Fruit fly (Drosophila melanogaster) whole organism, larva: ENCODE measurements around the gene CG31220.

Experiments used
- noc ChIP-seq: fragments of 200-800 bp; sonication (Bioruptor generic); optimal IDR thresholded peaks from 3 replicates; lab custom pipeline; 2019; ENCODE audit warnings: missing biosample characterization, mild to moderate bottlenecking, missing genetic modification characterization, moderate library complexity

The CG31220 gene

DNA sequence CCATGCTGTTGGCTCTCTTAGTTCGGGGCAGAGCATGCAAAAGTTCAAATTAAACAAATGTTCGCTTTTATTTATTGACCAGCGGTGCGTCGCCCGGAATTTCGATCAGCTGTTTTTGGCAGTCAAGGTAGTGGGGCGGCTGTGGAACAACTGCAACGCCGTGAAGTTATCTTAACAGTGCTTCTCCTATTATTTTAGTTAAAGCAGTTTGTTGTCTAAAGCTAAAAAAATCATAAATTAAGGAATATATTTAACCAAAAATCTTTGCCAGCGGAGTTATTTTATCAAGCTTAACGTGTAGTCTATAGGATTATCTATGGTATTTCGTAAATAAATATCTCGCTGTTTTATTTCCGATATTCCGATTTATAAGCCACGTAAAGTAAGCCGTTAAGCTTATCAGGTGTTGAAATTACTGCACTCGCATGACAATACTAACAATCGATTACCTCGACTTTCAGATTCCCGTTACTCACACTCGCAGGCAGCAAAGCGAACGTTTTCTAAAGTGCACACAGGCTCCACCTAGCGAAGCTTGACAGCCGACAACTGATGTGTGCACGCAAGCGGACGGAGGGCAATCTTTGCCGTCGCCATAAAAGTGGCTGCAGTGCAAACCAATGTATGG, at the start of gene CG31220, which contains the start of gene CG6195:
CG31220 (plus strand) TSS at position 199 of the 628 bp plus-strand sequence.
CG6195 (minus strand) TSS at position 122 of the 628 bp plus-strand sequence.
- TF ChIP-seq noc (tag; lab: Kevin White, UChicago), result no peak

DNA sequence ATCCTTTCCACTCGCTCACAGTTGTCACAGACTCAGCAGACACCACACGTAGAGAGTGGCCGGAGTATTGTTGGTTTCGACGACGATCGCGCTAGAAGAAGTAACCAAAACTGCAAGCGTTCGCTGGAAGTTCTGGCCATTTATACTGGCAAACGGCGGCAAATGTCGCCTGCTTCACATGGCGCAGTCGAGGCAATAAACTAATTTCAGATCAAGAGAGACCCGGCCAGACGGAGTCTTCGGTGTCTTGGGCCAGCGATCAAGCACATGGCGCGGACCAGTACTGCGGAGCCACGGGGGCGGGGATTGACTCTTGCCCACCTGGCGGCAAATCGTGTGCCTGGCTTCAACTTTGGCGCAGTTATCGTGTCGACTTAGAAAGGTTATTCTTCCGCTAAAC, 49.4 kb upstream of the CG31220 start, which contains the start of gene Cpr92A:
Cpr92A (minus strand) TSS at position 101 of the 400 bp plus-strand sequence.
- no peak for TF ChIP-seq noc (tag; lab: Kevin White, UChicago)

DNA sequence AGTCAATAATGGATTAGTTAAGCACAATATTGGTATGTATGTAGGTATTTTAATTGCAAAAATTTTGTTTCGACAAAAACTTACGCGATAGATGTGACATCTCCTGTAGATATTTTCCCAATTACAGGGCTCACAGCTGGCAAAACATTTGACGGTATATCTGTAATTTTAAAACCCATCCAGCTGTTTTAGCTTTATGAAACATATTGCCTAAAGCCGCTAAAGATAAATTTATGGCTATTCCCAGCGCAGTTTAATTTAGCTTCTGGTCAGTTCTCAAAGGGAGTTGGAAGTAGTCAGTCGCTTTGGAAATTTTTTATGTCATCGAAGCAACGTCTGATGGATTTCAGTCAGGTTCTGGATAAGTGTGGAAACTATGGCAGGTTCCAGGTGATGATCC, 48.0 kb upstream of the CG31220 start, which contains the start of gene CG7333:
CG7333 (plus strand) TSS at position 301 of the 400 bp plus-strand sequence.
- TF ChIP-seq noc (tag; lab: Kevin White, UChicago), result no peak

DNA sequence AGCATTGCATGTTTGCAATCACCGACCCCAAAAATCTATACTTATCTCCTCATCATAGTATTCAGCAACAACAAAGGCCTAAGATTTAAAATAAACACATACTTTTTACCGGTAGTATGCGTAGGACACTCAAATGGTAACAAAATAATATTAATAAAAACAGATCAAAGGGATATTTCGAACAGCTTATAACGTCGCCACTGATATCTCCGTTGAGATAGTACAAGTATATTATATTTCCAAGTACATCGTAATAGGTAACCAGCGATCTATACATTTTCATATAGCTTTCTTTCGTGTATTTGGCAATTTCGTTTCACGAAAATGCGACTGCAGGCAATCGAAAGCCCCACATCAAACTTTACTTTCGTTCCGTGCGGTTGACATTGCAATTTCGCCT, 45.3 kb upstream of the CG31220 start, which contains the start of gene CG7342:
CG7342 (plus strand) TSS at position 380 of the 400 bp plus-strand sequence.
- TF ChIP-seq noc (tag; lab: Kevin White, UChicago), result no peak

DNA sequence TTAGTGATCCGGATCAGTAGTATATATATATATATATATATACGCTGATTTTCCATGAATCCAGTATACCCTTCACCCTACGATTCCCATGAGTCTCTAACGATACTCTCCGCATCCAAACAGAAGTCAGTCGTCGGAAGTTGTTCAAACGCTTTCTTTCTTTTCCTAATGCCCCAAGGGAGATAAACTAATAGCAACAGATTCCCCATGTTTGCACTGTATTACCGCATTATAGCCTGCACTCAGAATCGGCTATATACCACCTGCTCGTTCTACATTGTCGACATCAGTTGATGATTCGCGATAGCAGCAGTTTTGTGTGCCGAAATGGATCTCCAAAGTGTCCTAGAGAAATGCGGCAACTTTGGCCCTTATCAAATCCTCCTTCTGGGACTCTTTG, 41.3 kb upstream of the CG31220 start, which contains the start of gene CG17751:
CG17751 (plus strand) TSS at position 301 of the 400 bp plus-strand sequence.
- no peak for TF ChIP-seq noc (tag; lab: Kevin White, UChicago)

DNA sequence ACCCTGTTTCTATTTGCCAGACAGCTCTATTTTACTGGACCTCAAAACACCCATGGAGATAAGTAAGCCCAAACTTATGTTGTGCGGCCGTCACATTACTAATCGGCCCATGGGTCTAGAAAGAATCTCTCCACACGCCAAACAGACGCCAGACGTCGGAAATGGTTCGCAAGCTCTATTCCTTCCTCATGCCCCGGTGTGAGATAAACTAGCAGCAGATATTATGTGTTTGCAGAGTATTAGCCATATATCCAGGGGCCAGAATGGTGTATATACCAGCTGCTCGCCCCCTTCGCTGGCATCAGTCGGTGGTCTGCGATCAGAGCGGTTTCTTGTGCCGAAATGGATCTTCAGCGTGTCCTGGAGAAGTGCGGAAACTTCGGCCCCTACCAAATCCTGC, 38.4 kb upstream of the CG31220 start, which contains the start of gene CG17752:
CG17752 (plus strand) TSS at position 301 of the 400 bp plus-strand sequence.
- TF ChIP-seq noc (tag; lab: Kevin White, UChicago), result no peak

DNA sequence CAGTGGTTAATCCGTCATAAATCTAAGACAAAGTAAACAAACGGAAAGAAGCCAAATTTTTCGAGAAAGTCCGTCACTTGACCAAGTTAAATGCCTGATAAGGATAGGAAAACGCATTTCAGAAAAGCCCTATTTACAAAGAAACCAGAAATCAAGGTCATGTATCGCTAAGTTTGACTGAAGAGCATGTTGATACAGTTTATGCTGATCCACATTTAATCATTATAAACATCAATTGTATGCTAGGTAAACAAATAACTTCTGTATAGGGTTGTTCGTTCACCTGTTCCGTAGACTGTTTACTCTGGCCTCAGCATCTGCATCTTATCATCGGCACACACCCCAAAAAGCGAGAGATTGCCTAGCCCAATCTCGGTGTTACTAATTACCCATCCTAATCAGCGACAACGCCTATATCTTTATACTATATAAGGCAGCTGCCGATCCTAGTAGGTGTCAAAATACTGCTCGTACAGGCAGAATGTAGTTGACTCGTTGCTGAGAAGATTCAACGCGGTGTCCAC, 35.3 kb upstream of the CG31220 start, which contains the start of gene CG16727:
CG16727 (plus strand) TSS at position 474 of the 524 bp plus-strand sequence.
- TF ChIP-seq noc (tag; lab: Kevin White, UChicago), result peak; percentile 73

DNA sequence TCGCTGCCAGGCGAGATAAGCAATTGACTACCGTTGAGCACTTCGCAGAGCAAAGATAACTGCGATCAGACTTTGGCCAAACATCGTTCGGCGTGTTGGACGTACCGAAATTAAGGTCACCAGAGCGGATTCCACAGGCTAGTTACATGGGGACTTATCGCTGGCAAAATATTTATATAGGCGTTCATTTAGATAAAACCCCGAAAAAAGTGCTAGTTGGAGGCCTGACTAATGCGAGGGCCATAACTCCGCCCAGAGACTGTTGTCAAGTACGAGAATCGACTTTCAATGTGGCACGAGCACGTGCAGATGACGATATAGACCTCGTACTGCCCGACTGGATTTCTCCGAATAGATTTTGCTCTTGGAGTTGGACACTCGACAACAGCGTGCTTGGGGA, 28.4 kb upstream of the CG31220 start:
- no peak for TF ChIP-seq noc (tag; lab: Kevin White, UChicago)

DNA sequence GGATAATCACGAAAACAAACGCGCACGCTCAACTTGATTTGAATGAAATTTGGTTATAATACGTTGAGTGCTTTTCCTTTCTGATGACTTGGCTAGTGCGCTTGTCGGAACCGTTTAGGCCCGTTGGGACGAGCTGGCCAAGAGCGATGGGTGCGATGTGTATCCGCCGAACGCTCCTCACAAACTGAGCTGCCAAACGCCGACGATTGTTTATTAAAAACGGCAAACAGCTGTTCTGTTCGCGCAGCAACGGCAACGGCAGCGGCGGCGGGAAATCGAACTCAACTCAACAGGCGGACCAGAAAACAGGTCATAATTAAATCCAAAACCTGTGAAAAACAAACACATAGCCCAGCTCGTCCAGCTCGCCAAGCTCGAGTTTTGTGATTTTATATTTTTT, 27.3 kb upstream of the CG31220 start:
- TF ChIP-seq noc (tag; lab: Kevin White, UChicago), result no peak

DNA sequence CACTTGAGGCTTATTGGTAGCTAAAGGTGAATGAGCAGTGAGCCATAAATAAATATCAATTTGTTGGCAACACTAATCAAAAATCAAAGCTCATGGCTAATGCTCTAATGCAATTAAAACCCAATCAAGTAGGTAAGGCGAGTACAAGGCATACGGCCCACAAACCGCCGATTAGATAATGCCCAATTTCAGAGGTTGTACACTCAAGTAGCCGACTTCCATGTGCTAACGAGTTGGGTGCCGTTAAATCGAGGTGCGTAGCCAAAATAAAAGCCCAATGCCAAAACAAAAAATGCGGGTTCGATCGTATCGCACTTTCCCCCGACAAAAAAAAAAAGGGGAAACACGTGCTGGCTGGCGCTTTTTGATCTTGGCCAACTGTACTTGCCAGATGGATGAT, 26.3 kb upstream of the CG31220 start:
- peak; percentile 59 for TF ChIP-seq noc (tag; lab: Kevin White, UChicago)

DNA sequence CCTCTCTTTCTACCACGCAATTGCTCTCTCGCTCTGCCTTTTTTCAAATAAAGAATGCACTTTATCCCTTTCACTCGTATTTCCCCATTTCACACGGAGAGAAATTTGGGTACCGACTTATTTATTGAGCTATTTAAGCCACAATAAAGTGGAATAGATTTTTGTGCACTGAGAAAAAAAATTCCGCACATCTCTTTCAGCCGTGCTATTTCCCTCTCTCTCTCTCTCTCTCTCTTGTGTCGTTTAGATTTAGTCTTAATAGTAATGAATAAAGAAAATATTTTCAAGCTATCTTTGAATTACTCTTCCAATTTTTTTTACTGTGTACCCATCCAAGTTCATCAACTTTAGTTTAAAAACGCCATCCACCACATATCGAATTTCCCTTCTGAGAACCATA, 24.7 kb upstream of the CG31220 start:
- peak; percentile 6 for TF ChIP-seq noc (tag; lab: Kevin White, UChicago)

DNA sequence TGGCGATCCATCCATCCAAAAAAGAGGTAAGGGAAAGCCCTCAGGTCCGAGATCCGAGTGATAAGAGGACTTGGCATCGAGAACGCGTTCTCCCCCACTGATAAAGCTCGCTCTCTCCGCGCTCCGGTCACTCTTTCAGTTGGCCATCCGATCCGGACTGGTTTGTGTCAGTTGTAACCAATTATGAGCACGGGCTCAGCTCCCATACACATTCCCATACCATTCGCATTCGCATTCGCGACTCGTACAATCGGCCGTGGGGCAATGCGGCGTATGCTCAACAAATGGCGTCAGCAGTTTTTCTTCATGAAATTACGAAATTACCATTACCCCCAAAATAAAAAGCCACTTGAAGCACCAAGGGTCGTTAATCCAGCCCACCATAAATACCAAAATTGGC, 23.8 kb upstream of the CG31220 start:
- TF ChIP-seq noc (tag; lab: Kevin White, UChicago), result no peak

DNA sequence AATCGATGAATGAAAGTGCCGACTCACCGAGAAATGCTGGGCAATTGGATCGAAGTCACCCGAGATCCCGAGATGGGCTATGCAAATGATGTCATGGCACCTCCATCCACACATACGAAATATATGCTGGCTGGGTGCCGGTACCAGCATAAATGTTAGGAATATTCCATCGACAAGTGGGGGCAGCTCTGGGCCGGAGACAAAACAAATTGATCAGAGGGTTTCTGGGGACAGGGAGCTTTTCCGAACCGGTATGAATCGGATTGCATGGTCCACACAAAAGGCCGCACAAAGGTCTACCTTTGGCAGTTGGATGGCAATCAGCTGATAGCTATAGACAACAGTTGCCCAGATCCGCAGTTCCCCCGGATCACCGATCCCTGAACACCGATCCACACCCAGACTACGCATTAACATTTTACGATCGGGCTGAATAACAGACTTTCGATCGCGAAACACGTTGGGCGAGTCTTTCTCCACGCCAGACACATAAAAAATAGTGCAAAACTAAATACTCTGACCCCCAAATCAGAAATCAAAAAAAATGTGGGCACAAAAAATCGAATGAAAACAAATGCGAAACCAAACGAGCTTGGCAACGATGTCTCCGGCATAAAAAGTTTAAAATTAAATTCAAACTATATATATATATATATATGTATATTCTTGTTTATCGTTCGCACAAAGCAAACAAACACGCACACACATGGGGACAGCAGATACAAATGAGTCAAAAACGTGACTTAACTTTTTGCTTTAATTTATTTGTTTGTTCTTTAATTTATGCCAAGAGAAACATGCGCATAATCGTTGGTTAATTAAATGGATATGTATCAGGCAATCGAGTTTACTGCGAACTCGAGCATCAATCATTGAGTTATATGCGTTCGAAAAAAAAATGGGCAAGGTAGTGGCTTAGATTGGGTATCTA, 22.7 kb upstream of the CG31220 start:
- peak; percentile 19 for TF ChIP-seq noc (tag; lab: Kevin White, UChicago)

DNA sequence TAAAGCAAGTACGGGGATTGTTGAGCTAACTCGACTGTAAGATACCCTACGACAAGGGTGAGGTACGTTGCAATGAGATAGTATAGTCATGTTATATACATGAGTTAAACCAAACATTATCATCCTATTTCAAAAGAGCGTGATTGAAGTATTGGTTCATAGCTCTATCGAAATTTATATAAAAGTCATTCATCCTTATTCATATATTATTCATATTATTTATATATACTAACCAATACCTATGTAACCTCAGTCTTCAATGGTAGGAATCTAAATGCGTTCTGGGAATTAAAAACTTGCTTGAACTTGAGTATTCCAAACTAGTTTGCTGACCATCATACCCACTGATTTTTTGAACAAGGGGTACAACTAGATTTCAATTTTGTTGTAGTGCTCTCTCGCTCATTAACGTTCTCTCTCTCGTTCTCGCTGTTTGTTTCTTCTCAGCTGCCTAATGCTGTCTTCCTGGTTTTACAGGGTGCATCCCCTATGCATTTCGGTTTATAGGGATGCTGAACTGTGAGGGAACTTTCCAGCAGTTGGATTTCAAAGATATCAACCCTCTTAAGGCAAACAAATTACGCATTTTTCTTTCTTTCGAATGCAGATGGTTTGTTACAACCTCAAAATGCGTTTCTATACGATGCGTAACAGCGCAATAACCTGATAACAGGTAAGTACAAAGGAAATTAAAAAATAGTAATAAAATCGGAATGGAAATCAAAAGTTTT, 20.3 kb upstream of the CG31220 start:
- peak; percentile 52 for TF ChIP-seq noc (tag; lab: Kevin White, UChicago)

DNA sequence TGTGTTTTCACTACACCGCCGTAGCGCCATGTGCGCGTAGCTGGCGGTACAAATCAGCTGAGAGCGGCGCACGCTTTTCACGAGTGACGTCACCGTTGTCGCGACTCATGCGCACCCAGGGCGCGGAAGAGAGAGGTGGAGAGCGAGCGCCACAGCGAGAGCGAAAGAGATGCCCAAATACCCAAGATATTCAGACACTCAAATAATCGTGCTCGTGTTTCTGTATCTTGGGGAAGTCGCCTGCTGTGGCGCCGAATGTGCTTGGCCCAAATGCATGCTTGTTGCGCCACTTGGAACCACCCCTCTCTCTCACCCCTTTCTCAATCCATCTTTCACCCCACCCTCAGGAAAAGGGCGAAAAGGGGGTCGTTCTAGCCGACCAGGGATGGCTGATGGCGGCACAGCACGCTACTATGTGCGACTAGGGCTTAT, 15.6 kb upstream of the CG31220 start, which contains the start of gene CG6231:
CG6231 (minus strand) TSS at position 34 of the 432 bp plus-strand sequence.
- TF ChIP-seq noc (tag; lab: Kevin White, UChicago), result no peak
